Worm (Caenorhabditis elegans) whole organism, L4/young adult: ENCODE measurements around the gene F02D10.6.

Experiments
- W03F9.2 ChIP-seq: fragments of 150-350 bp; optimal IDR thresholded peaks from 2 replicates; lab custom pipeline; 2014; ENCODE audit warnings: missing biosample characterization, missing genetic modification characterization
- him-1 ChIP-seq: sonication (generic microtip); optimal IDR thresholded peaks from 2 replicates; lab custom pipeline; 2016; ENCODE audit warnings: missing genotype, missing genetic modification reagents, missing genetic modification characterization, missing compliant biosample characterization

DNA sequence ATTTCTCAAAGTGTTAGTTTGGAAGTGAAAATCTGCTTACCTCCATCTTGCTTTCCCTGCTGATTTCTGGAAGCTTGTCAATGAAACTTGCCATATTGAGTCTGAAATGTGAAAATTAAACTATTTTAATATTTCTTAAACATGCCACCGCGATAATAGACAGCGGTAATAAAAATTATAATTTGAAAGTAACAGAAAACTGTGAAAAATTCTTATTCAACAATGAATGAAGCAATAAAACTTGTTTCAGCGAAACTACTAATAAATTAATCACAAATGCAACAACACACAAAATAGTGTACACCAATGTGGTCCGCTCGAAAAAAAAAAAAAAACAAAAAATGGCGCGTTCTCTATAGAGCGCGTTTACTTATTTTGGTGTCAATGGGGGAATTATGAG is at the start of gene F02D10.6:
- TF ChIP-seq W03F9.2 (tag; lab: Kevin White, UChicago) (no peak), him-1 (no peak)
